Worm (Caenorhabditis elegans) whole organism, L2 larva: Measurements from ENCODE around the gene ptc-3.

Source experiments
- Y55F3AM.14 ChIP-seq: fragments of 200-800 bp; sonication (Bioruptor generic); optimal IDR thresholded peaks from 2 replicates; lab custom pipeline; 2018; ENCODE audit warnings: mild to moderate bottlenecking, missing genetic modification characterization, missing compliant biosample characterization
- aly-2 ChIP-seq: fragments of 150-350 bp; optimal IDR thresholded peaks from 2 replicates; lab custom pipeline; 2014; ENCODE audit warnings: missing biosample characterization, missing genetic modification characterization
- ama-1 ChIP-seq: fragments of 150-350 bp; optimal IDR thresholded peaks from 2 replicates; lab custom pipeline; 2018; ENCODE audit warnings: inconsistent platforms
- lin-13 ChIP-seq: fragments of 150-350 bp; optimal IDR thresholded peaks from 2 replicates; lab custom pipeline; 2014; ENCODE audit warnings: missing biosample characterization, missing genetic modification reagents, missing genetic modification characterization
- lsy-2 ChIP-seq, 2 experiments: fragments of 150-350 bp in 1 of 2; sonication (generic microtip) in 1 of 2; optimal IDR thresholded peaks; 2 replicates each; lab custom pipeline; 2014 to 2017; ENCODE audit warnings: missing biosample characterization in 2 of 2, missing genetic modification characterization in 2 of 2
- nhr-10 ChIP-seq: sonication (generic microtip); optimal IDR thresholded peaks from 2 replicates; lab custom pipeline; 2017; ENCODE audit warnings: missing biosample characterization, missing genetic modification characterization
- nhr-23 ChIP-seq: fragments of 150-350 bp; optimal IDR thresholded peaks from 2 replicates; lab custom pipeline; 2014; ENCODE audit warnings: missing biosample characterization, missing genetic modification reagents, missing genetic modification characterization
- sma-3 ChIP-seq: sonication (generic microtip); optimal IDR thresholded peaks from 2 replicates; lab custom pipeline; 2016; ENCODE audit warnings: missing genetic modification reagents, missing genetic modification characterization, missing compliant biosample characterization
- snpc-4 ChIP-seq: fragments of 150-350 bp; optimal IDR thresholded peaks from 2 replicates; lab custom pipeline; 2014; ENCODE audit warnings: missing biosample characterization, missing genetic modification characterization
- unc-62 ChIP-seq: fragments of 150-350 bp; optimal IDR thresholded peaks from 2 replicates; lab custom pipeline; 2014; ENCODE audit warnings: missing biosample characterization, missing genetic modification reagents, missing genetic modification characterization

- TF ChIP-seq unc-62 (GFP tag; lab: Kevin White, UChicago) (no peak), aly-2 (no peak), lsy-2 (tag; optimal IDR thresholded peaks at IDR 0.05; lab: Kevin White, UChicago) (no peak), Y55F3AM.14 (no peak), snpc-4 (tag; lab: Kevin White, UChicago) (no peak), nhr-10 (tag; lab: Kevin White, UChicago) (no peak), sma-3 (GFP tag; lab: Kevin White, UChicago) (no peak), lin-13 (GFP tag; lab: Kevin White, UChicago) (no peak), nhr-23 (tag; lab: Kevin White, UChicago) (no peak), ama-1 (lab: Kevin White, UChicago) (no peak)
Observed at ce11 chrII:2826073-2826472, 26.3 kb downstream of the ptc-3 start, which contains the start of gene K12H6.5.
